Worm (Caenorhabditis elegans) whole organism, L2 larva: ENCODE measurements around the gene aco-2.

ENCODE experiments used
- C34F6.9 ChIP-seq: fragments of 150-350 bp; optimal IDR thresholded peaks from 2 replicates; lab custom pipeline; 2014; ENCODE audit warnings: missing biosample characterization, missing genetic modification characterization
- F13H6.1 ChIP-seq: sonication (generic microtip); optimal IDR thresholded peaks from 2 replicates; lab custom pipeline; 2016; ENCODE audit warnings: missing genetic modification characterization, missing compliant biosample characterization
- R02D3.7 ChIP-seq: fragments of 150-350 bp; optimal IDR thresholded peaks from 2 replicates; lab custom pipeline; 2014; ENCODE audit warnings: missing biosample characterization, missing genetic modification characterization
- Y55F3AM.14 ChIP-seq: fragments of 200-800 bp; sonication (Bioruptor generic); optimal IDR thresholded peaks from 2 replicates; lab custom pipeline; 2018; ENCODE audit warnings: mild to moderate bottlenecking, missing genetic modification characterization, missing compliant biosample characterization
- aly-2 ChIP-seq: fragments of 150-350 bp; optimal IDR thresholded peaks from 2 replicates; lab custom pipeline; 2014; ENCODE audit warnings: missing biosample characterization, missing genetic modification characterization
- ama-1 ChIP-seq: fragments of 150-350 bp; optimal IDR thresholded peaks from 2 replicates; lab custom pipeline; 2018; ENCODE audit warnings: inconsistent platforms
- blmp-1 ChIP-seq: sonication (generic microtip); optimal IDR thresholded peaks from 2 replicates; lab custom pipeline; 2017; ENCODE audit warnings: missing genetic modification characterization, mild to moderate bottlenecking, missing compliant biosample characterization, antibody characterized with exemption, moderate library complexity; ENCODE audit not compliant: insufficient read depth
- ceh-16 ChIP-seq: fragments of 150-350 bp; optimal IDR thresholded peaks from 2 replicates; lab custom pipeline; 2014; ENCODE audit warnings: missing biosample characterization, missing genetic modification characterization
- ceh-82 ChIP-seq: fragments of 150-350 bp; optimal IDR thresholded peaks from 2 replicates; lab custom pipeline; 2014; ENCODE audit warnings: missing biosample characterization, missing genetic modification characterization
- crh-2 ChIP-seq: sonication (generic microtip); optimal IDR thresholded peaks from 2 replicates; lab custom pipeline; 2017; ENCODE audit warnings: missing biosample characterization, missing genetic modification characterization
- elt-1 ChIP-seq: fragments of 150-350 bp; optimal IDR thresholded peaks from 2 replicates; lab custom pipeline; 2014; ENCODE audit warnings: missing biosample characterization, missing genetic modification characterization
- gmeb-1 ChIP-seq: fragments of 150-350 bp; optimal IDR thresholded peaks from 2 replicates; lab custom pipeline; 2014; ENCODE audit warnings: missing biosample characterization, missing genetic modification characterization
- lin-11 ChIP-seq: fragments of 150-350 bp; sonication (generic microtip); optimal IDR thresholded peaks from 2 replicates; lab custom pipeline; 2014; ENCODE audit warnings: missing biosample characterization, missing genetic modification characterization, inconsistent platforms, mixed read lengths
- lin-13 ChIP-seq: fragments of 150-350 bp; optimal IDR thresholded peaks from 2 replicates; lab custom pipeline; 2014; ENCODE audit warnings: missing biosample characterization, missing genetic modification reagents, missing genetic modification characterization
- lin-39 ChIP-seq: fragments of 150-350 bp; optimal IDR thresholded peaks from 2 replicates; lab custom pipeline; 2014; ENCODE audit warnings: missing biosample characterization, missing genetic modification reagents, missing genetic modification characterization
- lsy-2 ChIP-seq, 2 experiments: fragments of 150-350 bp in 1 of 2; sonication (generic microtip) in 1 of 2; optimal IDR thresholded peaks; 2 replicates each; lab custom pipeline; 2014 to 2017; ENCODE audit warnings: missing biosample characterization in 2 of 2, missing genetic modification characterization in 2 of 2
- mab-5 ChIP-seq: fragments of 150-350 bp; optimal IDR thresholded peaks from 2 replicates; lab custom pipeline; 2014; ENCODE audit warnings: missing biosample characterization, missing genetic modification characterization
- nhr-11 ChIP-seq: fragments of 150-350 bp; optimal IDR thresholded peaks from 2 replicates; lab custom pipeline; 2014; ENCODE audit warnings: missing biosample characterization, missing genetic modification characterization
- nhr-12 ChIP-seq: fragments of 150-350 bp; optimal IDR thresholded peaks from 2 replicates; lab custom pipeline; 2014; ENCODE audit warnings: missing biosample characterization, missing genetic modification characterization
- nhr-129 ChIP-seq: fragments of 150-350 bp; optimal IDR thresholded peaks from 2 replicates; lab custom pipeline; 2014; ENCODE audit warnings: missing biosample characterization, missing genetic modification characterization
- nhr-21 ChIP-seq: fragments of 150-350 bp; optimal IDR thresholded peaks from 2 replicates; lab custom pipeline; 2014; ENCODE audit warnings: missing biosample characterization, missing genetic modification characterization
- nhr-23 ChIP-seq: fragments of 150-350 bp; optimal IDR thresholded peaks from 2 replicates; lab custom pipeline; 2014; ENCODE audit warnings: missing biosample characterization, missing genetic modification reagents, missing genetic modification characterization
- nhr-237 ChIP-seq: fragments of 150-350 bp; optimal IDR thresholded peaks from 2 replicates; lab custom pipeline; 2014; ENCODE audit warnings: missing biosample characterization, missing genetic modification characterization
- nhr-25 ChIP-seq: fragments of 150-350 bp; sonication (generic microtip); optimal IDR thresholded peaks from 3 replicates; lab custom pipeline; 2014; ENCODE audit warnings: missing biosample characterization, missing genetic modification characterization
- nhr-77 ChIP-seq: fragments of 150-350 bp; optimal IDR thresholded peaks from 2 replicates; lab custom pipeline; 2014; ENCODE audit warnings: missing biosample characterization, missing genetic modification characterization
- sem-4 ChIP-seq: fragments of 150-350 bp; optimal IDR thresholded peaks from 2 replicates; lab custom pipeline; 2014; ENCODE audit warnings: missing biosample characterization, missing genetic modification reagents, missing genetic modification characterization
- sma-3 ChIP-seq: sonication (generic microtip); optimal IDR thresholded peaks from 2 replicates; lab custom pipeline; 2016; ENCODE audit warnings: missing genetic modification reagents, missing genetic modification characterization, missing compliant biosample characterization
- sma-9 ChIP-seq, 2 experiments: fragments of 150-350 bp in 1 of 2; sonication (generic microtip) in 1 of 2; optimal IDR thresholded peaks; 2 replicates each; lab custom pipeline; 2014 to 2016; ENCODE audit warnings: missing genetic modification characterization in 2 of 2, mild to moderate bottlenecking in 1 of 2, missing biosample characterization in 1 of 2, missing compliant biosample characterization in 1 of 2, missing genetic modification reagents in 1 of 2, moderate library complexity in 1 of 2
- unc-39 ChIP-seq: fragments of 150-350 bp; optimal IDR thresholded peaks from 2 replicates; lab custom pipeline; 2014; ENCODE audit warnings: missing biosample characterization, missing genetic modification characterization
- unc-55 ChIP-seq: fragments of 150-350 bp; sonication (generic microtip); optimal IDR thresholded peaks from 3 replicates; lab custom pipeline; 2014; ENCODE audit warnings: missing biosample characterization, missing genetic modification reagents, missing genetic modification characterization
- zag-1 ChIP-seq: fragments of 150-350 bp; optimal IDR thresholded peaks from 2 replicates; lab custom pipeline; 2014; ENCODE audit warnings: missing biosample characterization, missing genetic modification characterization
- ztf-1 ChIP-seq: fragments of 200-800 bp; sonication (Bioruptor generic); conservative IDR thresholded peaks from 2 replicates; pipeline ENCODE4 v1.3.6; 2022; ENCODE audit warnings: missing genetic modification characterization, missing compliant biosample characterization
- ztf-11 ChIP-seq: sonication (generic microtip); optimal IDR thresholded peaks from 2 replicates; lab custom pipeline; 2017; ENCODE audit warnings: missing biosample characterization, missing genetic modification characterization

Gene aco-2

DNA sequence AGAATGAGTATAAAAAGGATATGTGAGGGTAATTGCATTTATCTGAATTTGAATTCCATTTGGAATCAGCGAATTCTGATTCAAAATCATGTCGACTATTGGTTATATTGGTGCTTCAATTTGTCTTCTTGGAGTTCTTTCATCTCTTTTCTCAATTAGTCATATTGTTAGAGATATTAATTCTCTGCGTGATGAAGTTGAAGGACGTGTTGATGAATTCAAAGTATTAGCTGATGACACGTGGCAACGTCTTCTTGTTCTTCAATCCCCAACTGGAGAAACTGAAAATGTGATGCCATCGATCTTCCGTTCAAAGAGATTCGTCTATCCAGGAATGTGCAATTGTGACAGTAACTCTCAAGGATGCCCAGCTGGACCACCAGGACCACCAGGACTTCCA lies 24.7 kb upstream of the aco-2 start, which contains the start of gene col-90:
Gene col-90, plus strand, starts transcription at position 37 of the 400 bp plus-strand sequence.
- TF ChIP-seq nhr-23 (tag; lab: Kevin White, UChicago) = no peak
- peak; percentile 59 for TF ChIP-seq ama-1 (lab: Kevin White, UChicago)
- TF ChIP-seq, all 48 proteins: peak for 1

- TF ChIP-seq C34F6.9 (tag; lab: Kevin White, UChicago) (no peak), ama-1 (lab: Kevin White, UChicago) (peak; percentile 76), nhr-77 (tag; lab: Kevin White, UChicago) (no peak)
Observed at ce11 chrIII:7950447-7950846, 23.1 kb upstream of the aco-2 start.

- TF ChIP-seq F13H6.1 (tag; lab: Kevin White, UChicago) (peak; percentile 15), crh-2 (tag; lab: Kevin White, UChicago) (peak; percentile 87), C34F6.9 (tag; lab: Kevin White, UChicago) (peak; percentile 63), unc-55 (GFP tag; lab: Kevin White, UChicago) (peak; percentile 83), lsy-2 (tag; optimal IDR thresholded peaks at IDR 0.05; lab: Kevin White, UChicago) (peak; percentile 27 to 80), R02D3.7 (tag; lab: Kevin White, UChicago) (no peak), nhr-237 (no peak), gmeb-1 (peak; percentile 60), nhr-129 (tag; lab: Kevin White, UChicago) (peak; percentile 6)
Observed at ce11 chrIII:7952077-7952765, 21.3 kb upstream of the aco-2 start, which contains the start of gene C29E4.15. C29E4.15 (plus strand) TSS chrIII:7952623.

DNA sequence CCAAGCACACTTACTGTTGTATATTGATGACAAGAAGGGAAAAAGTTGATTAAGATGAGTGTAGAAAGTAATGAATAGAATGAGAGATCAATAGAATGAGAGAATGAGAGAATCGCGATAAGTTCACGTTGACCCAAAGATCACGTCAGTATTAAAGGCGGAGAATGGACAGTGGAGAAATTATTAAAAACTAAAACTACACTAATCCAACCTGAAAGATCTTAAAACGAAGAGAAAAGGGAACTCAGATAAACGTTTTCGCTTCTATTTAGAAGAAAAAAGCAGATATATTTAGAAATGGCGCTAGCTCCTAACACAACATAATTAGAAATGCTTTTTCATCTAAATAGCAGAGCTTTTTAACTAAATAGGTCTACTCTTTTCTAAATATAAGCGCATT lies 20.3 kb upstream of the aco-2 start, which contains the start of gene let-754:
Gene let-754, minus strand, starts transcription at position 101 of the 400 bp plus-strand sequence.
- TF ChIP-seq lin-11 (tag; lab: Kevin White, UChicago) (no peak), mab-5 (tag; lab: Kevin White, UChicago) (no peak), nhr-21 (tag; lab: Kevin White, UChicago) (no peak), sma-3 (GFP tag; lab: Kevin White, UChicago) (no peak), aly-2 (tag; lab: Kevin White, UChicago) (no peak), nhr-11 (tag; lab: Kevin White, UChicago) (no peak), lin-39 (tag; lab: Kevin White, UChicago) (no peak), zag-1 (tag; lab: Kevin White, UChicago) (no peak), unc-39 (tag; lab: Kevin White, UChicago) (no peak), C34F6.9 (tag; lab: Kevin White, UChicago) (no peak), ztf-11 (tag; lab: Kevin White, UChicago) (no peak), sem-4 (tag; lab: Kevin White, UChicago) (no peak), F13H6.1 (tag; lab: Kevin White, UChicago) (no peak), elt-1 (tag; lab: Kevin White, UChicago) (no peak), R02D3.7 (tag; lab: Kevin White, UChicago) (no peak)

DNA sequence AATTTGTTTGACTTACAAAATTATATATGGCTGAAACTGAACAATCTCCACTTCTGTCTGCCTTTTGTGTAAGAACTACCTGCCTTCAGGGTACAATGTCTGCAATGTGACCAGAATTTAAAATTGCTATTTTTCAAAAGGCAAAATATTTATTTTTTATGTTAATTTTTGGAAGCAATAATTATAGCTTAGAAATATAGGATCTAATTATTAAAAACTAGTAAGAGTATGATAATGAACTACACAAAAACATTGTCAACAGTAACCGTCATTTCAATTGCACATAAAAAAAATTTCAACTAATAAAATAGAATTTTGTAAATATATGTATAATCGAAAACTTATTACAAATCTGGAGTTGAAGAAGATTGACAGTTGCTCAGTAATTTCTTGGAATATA lies 16.6 kb upstream of the aco-2 start, which contains the start of gene C29E4.9:
Gene C29E4.9, minus strand, starts transcription at position 101 of the 400 bp plus-strand sequence.
- TF ChIP-seq blmp-1 (tag; lab: Kevin White, UChicago) = no peak
- no peak for TF ChIP-seq nhr-21 (tag; lab: Kevin White, UChicago)
- no peak for TF ChIP-seq nhr-129 (tag; lab: Kevin White, UChicago)
- no peak for TF ChIP-seq nhr-11 (tag; lab: Kevin White, UChicago)
- no peak for TF ChIP-seq aly-2 (tag; lab: Kevin White, UChicago)
- TF ChIP-seq nhr-237 = no peak
- TF ChIP-seq nhr-12 (tag; lab: Kevin White, UChicago) = no peak
- TF ChIP-seq Y55F3AM.14 = no peak
- TF ChIP-seq nhr-25 = no peak
- no peak for TF ChIP-seq ztf-1 (GFP tag; lab: Robert Waterston, UW)
- TF ChIP-seq elt-1 (tag; lab: Kevin White, UChicago) = no peak
- no peak for TF ChIP-seq sma-9 (GFP tag; optimal IDR thresholded peaks at IDR 0.05; lab: Kevin White, UChicago)
- TF ChIP-seq sma-9 (tag; optimal IDR thresholded peaks at IDR 0.05; lab: Kevin White, UChicago) = no peak
- no peak for TF ChIP-seq ceh-16 (tag; lab: Kevin White, UChicago)
- no peak for TF ChIP-seq lin-13 (GFP tag; lab: Kevin White, UChicago)
- TF ChIP-seq unc-55 (GFP tag; lab: Kevin White, UChicago) = no peak
- no peak for TF ChIP-seq unc-39 (tag; lab: Kevin White, UChicago)
- no peak for TF ChIP-seq ceh-82 (tag; lab: Kevin White, UChicago)
